Fruit fly (Drosophila melanogaster) whole organism, embryonic: ENCODE measurements around the gene Sc2.
A peak's percentile ranks its signal among the peaks of the same experiment; 100 is the strongest.

Experiments used
- CG10543 ChIP-seq: fragments of 200-800 bp; sonication (Bioruptor generic); optimal IDR thresholded peaks from 3 replicates; lab custom pipeline; 2017; ENCODE audit warnings: missing biosample characterization, mild to moderate bottlenecking, missing genetic modification characterization, moderate library complexity
- CG12071 ChIP-seq: fragments of 200-800 bp; sonication (Bioruptor generic); optimal IDR thresholded peaks from 3 replicates; lab custom pipeline; 2018; ENCODE audit warnings: missing biosample characterization, mild to moderate bottlenecking, missing genetic modification characterization
- CG12219 ChIP-seq: fragments of 200-800 bp; sonication (Bioruptor generic); optimal IDR thresholded peaks from 3 replicates; lab custom pipeline; 2018; ENCODE audit warnings: missing biosample characterization, mild to moderate bottlenecking, missing genetic modification characterization
- CG12299 ChIP-seq: fragments of 200-800 bp; sonication (Bioruptor generic); optimal IDR thresholded peaks from 2 replicates; lab custom pipeline; 2018; ENCODE audit warnings: missing biosample characterization, mild to moderate bottlenecking, missing genetic modification characterization
- CG14014 ChIP-seq: fragments of 200-800 bp; sonication (Bioruptor generic); IDR thresholded peaks from 2 replicates; pipeline ENCODE4 v1.3.6; 2022; ENCODE audit warnings: missing biosample characterization, missing genetic modification characterization
- CG15011 ChIP-seq: fragments of 200-800 bp; sonication (Bioruptor generic); optimal IDR thresholded peaks from 3 replicates; lab custom pipeline; 2018; ENCODE audit warnings: missing biosample characterization, mild to moderate bottlenecking, missing genetic modification characterization
- CG2129 ChIP-seq: fragments of 200-800 bp; sonication (Bioruptor generic); IDR thresholded peaks from 2 replicates; pipeline ENCODE4 v1.3.6; 2022; ENCODE audit warnings: missing biosample characterization, missing genetic modification characterization; ENCODE audit not compliant: partially characterized antibody
- CG3726 ChIP-seq: fragments of 200-800 bp; sonication (Bioruptor generic); IDR thresholded peaks from 3 replicates; pipeline ENCODE4, ENCODE4 v1.3.6; 2022; ENCODE audit warnings: missing biosample characterization, missing genetic modification characterization
- CG6254 ChIP-seq: fragments of 200-800 bp; sonication (Bioruptor generic); optimal IDR thresholded peaks from 3 replicates; lab custom pipeline; 2017; ENCODE audit warnings: mild to moderate bottlenecking, missing biosample characterization, missing genetic modification reagents, missing genetic modification characterization
- CG7745 ChIP-seq: fragments of 200-800 bp; sonication (Bioruptor generic); optimal IDR thresholded peaks from 2 replicates; lab custom pipeline; 2018; ENCODE audit warnings: missing biosample characterization, mild to moderate bottlenecking, missing genetic modification characterization, moderate library complexity
- CG8089 ChIP-seq: fragments of 200-800 bp; sonication (Bioruptor generic); optimal IDR thresholded peaks from 3 replicates; lab custom pipeline; 2016; ENCODE audit warnings: missing biosample characterization, missing genetic modification characterization
- D19B ChIP-seq: fragments of 200-800 bp; sonication (Bioruptor generic); optimal IDR thresholded peaks from 2 replicates; lab custom pipeline; 2017; ENCODE audit warnings: missing biosample characterization, mild to moderate bottlenecking, missing genetic modification characterization
- Dek ChIP-seq: fragments of 200-800 bp; sonication (Bioruptor generic); optimal IDR thresholded peaks from 3 replicates; lab custom pipeline; 2019; ENCODE audit warnings: missing biosample characterization, mild to moderate bottlenecking, missing genetic modification characterization, moderate library complexity
- Dip3 ChIP-seq: fragments of 200-800 bp; sonication (Bioruptor generic); optimal IDR thresholded peaks from 3 replicates; lab custom pipeline; 2016; ENCODE audit warnings: missing biosample characterization, missing genetic modification characterization
- Hr51 ChIP-seq, 2 experiments: fragments of 200-800 bp; sonication (Bioruptor generic); optimal IDR thresholded peaks; 2 replicates in 1 of 2; 3 replicates in 1 of 2; lab custom pipeline; 2016 to 2018; ENCODE audit warnings: missing biosample characterization in 2 of 2, missing genetic modification characterization in 2 of 2, mild to moderate bottlenecking in 1 of 2, moderate library complexity in 1 of 2
- Myb ChIP-seq: fragments of 200-800 bp; sonication (Bioruptor generic); optimal IDR thresholded peaks from 2 replicates; lab custom pipeline; 2016; ENCODE audit warnings: missing biosample characterization, missing genetic modification characterization
- NC2α ChIP-seq: fragments of 200-800 bp; sonication (Bioruptor generic); optimal IDR thresholded peaks from 2 replicates; lab custom pipeline; 2016; ENCODE audit warnings: missing biosample characterization, missing genetic modification characterization
- Oaz ChIP-seq: fragments of 200-800 bp; sonication (Bioruptor generic); IDR thresholded peaks from 2 replicates; pipeline ENCODE4 v1.3.6; 2022; ENCODE audit warnings: missing biosample characterization, missing genetic modification characterization
- Pdp1 ChIP-seq, 2 experiments: fragments of 200-800 bp; sonication (Bioruptor generic); optimal IDR thresholded peaks; 3 replicates each; lab custom pipeline; 2016; ENCODE audit warnings: missing biosample characterization in 2 of 2, missing genetic modification characterization in 2 of 2, mild to moderate bottlenecking in 1 of 2, moderate library complexity in 1 of 2
- Ravus ChIP-seq: fragments of 200-800 bp; sonication (Bioruptor generic); IDR thresholded peaks from 2 replicates; pipeline ENCODE4 v1.3.6; 2022; ENCODE audit warnings: missing biosample characterization, missing genetic modification characterization
- Taf1 ChIP-seq: fragments of 200-800 bp; sonication (Bioruptor generic); IDR thresholded peaks from 2 replicates; pipeline ENCODE4 v1.3.6; 2022; ENCODE audit warnings: missing biosample characterization, missing genetic modification characterization
- YL-1 ChIP-seq: fragments of 200-800 bp; sonication (Bioruptor generic); optimal IDR thresholded peaks from 3 replicates; lab custom pipeline; 2017; ENCODE audit warnings: missing biosample characterization, mild to moderate bottlenecking, missing genetic modification characterization
- abd-A ChIP-seq: fragments of 200-800 bp; sonication (Bioruptor generic); optimal IDR thresholded peaks from 3 replicates; lab custom pipeline; 2019; ENCODE audit warnings: missing biosample characterization, mild to moderate bottlenecking, missing genetic modification characterization, moderate library complexity
- amos ChIP-seq: fragments of 200-800 bp; sonication (Bioruptor generic); IDR thresholded peaks from 2 replicates; pipeline ENCODE4 v1.3.6; 2022; ENCODE audit warnings: missing biosample characterization, missing genetic modification characterization; ENCODE audit not compliant: partially characterized antibody
- bab2 ChIP-seq: fragments of 200-800 bp; sonication (Bioruptor generic); optimal IDR thresholded peaks from 2 replicates; lab custom pipeline; 2016; ENCODE audit warnings: missing biosample characterization, missing genetic modification characterization
- chif ChIP-seq, 2 experiments: fragments of 200-800 bp; sonication (Bioruptor generic); optimal IDR thresholded peaks; 3 replicates each; lab custom pipeline; 2016; ENCODE audit warnings: missing biosample characterization in 2 of 2, missing genetic modification characterization in 2 of 2
- dpn ChIP-seq, 2 experiments: fragments of 200-800 bp; sonication (Bioruptor generic); optimal IDR thresholded peaks; 3 replicates each; lab custom pipeline; 2016; ENCODE audit warnings: missing biosample characterization in 2 of 2, missing genetic modification characterization in 2 of 2
- ems ChIP-seq: fragments of 200-800 bp; sonication (Bioruptor generic); optimal IDR thresholded peaks from 3 replicates; lab custom pipeline; 2016; ENCODE audit warnings: missing biosample characterization, missing genetic modification characterization
- eve ChIP-seq, 2 experiments: fragments of >200 bp; optimal IDR thresholded peaks; 2 replicates each; lab custom pipeline; 2017; ENCODE audit warnings: missing biosample characterization in 2 of 2, missing genetic modification characterization in 2 of 2
- fd102C ChIP-seq: fragments of 200-800 bp; sonication (Bioruptor generic); optimal IDR thresholded peaks from 2 replicates; lab custom pipeline; 2018; ENCODE audit warnings: missing biosample characterization, mild to moderate bottlenecking, missing genetic modification characterization, moderate library complexity
- fd64A ChIP-seq: fragments of 200-800 bp; sonication (Bioruptor generic); optimal IDR thresholded peaks from 3 replicates; lab custom pipeline; 2018; ENCODE audit warnings: missing biosample characterization, mild to moderate bottlenecking, missing genetic modification characterization
- gce ChIP-seq: fragments of 200-800 bp; sonication (Bioruptor generic); IDR thresholded peaks from 3 replicates; pipeline ENCODE4 v1.3.6; 2022; ENCODE audit warnings: missing biosample characterization, missing genetic modification characterization
- kah ChIP-seq: fragments of 200-800 bp; sonication (Bioruptor generic); optimal IDR thresholded peaks from 2 replicates; lab custom pipeline; 2018; ENCODE audit warnings: missing biosample characterization, mild to moderate bottlenecking, missing genetic modification characterization
- lov ChIP-seq, 2 experiments: fragments of 200-800 bp in 1 of 2; fragments of >200 bp in 1 of 2; sonication (Bioruptor generic) in 1 of 2; IDR thresholded peaks in 1 of 2; optimal IDR thresholded peaks in 1 of 2; 2 replicates in 1 of 2; 3 replicates in 1 of 2; pipeline versions ENCODE4 v1.3.6 to Lab custom; 2017 to 2022; ENCODE audit warnings: missing biosample characterization in 1 of 2, missing genetic modification characterization in 1 of 2
- nom ChIP-seq: fragments of 200-800 bp; sonication (Bioruptor generic); optimal IDR thresholded peaks from 2 replicates; lab custom pipeline; 2017; ENCODE audit warnings: missing biosample characterization, missing genetic modification characterization, mild to moderate bottlenecking, moderate library complexity, missing genetic modification reagents
- odd ChIP-seq: fragments of 200-800 bp; sonication (Bioruptor generic); optimal IDR thresholded peaks from 2 replicates; lab custom pipeline; 2017; ENCODE audit warnings: missing biosample characterization, mild to moderate bottlenecking, missing genetic modification characterization
- pita ChIP-seq: fragments of 200-800 bp; sonication (Bioruptor generic); optimal IDR thresholded peaks from 2 replicates; lab custom pipeline; 2017; ENCODE audit warnings: missing biosample characterization, mild to moderate bottlenecking, missing genetic modification characterization
- psq ChIP-seq: fragments of 200-800 bp; sonication (Bioruptor generic); optimal IDR thresholded peaks from 2 replicates; lab custom pipeline; 2017; ENCODE audit warnings: missing biosample characterization, missing genetic modification characterization
- salm ChIP-seq: fragments of 200-800 bp; sonication (Bioruptor generic); optimal IDR thresholded peaks from 2 replicates; lab custom pipeline; 2018; ENCODE audit warnings: missing biosample characterization, mild to moderate bottlenecking, missing genetic modification characterization
- slp2 ChIP-seq: fragments of 200-800 bp; sonication (Bioruptor generic); optimal IDR thresholded peaks from 2 replicates; lab custom pipeline; 2016; ENCODE audit warnings: missing biosample characterization, missing genetic modification characterization
- sqz ChIP-seq: fragments of 200-800 bp; sonication (Bioruptor generic); optimal IDR thresholded peaks from 3 replicates; lab custom pipeline; 2018; ENCODE audit warnings: missing biosample characterization, mild to moderate bottlenecking, missing genetic modification characterization
- stc ChIP-seq: fragments of 200-800 bp; sonication (Bioruptor generic); IDR thresholded peaks from 2 replicates; pipeline ENCODE4 v1.3.6; 2022; ENCODE audit warnings: missing biosample characterization, missing genetic modification characterization
- tll ChIP-seq, 2 experiments: fragments of 200-800 bp in 1 of 2; fragments of >200 bp in 1 of 2; sonication (Bioruptor generic) in 1 of 2; optimal IDR thresholded peaks; 2 replicates each; lab custom pipeline; 2017 to 2019; ENCODE audit warnings: missing biosample characterization in 2 of 2, missing genetic modification characterization in 2 of 2, mild to moderate bottlenecking in 1 of 2, moderate library complexity in 1 of 2
- trem ChIP-seq: fragments of 200-800 bp; optimal IDR thresholded peaks from 3 replicates; lab custom pipeline; 2019; ENCODE audit warnings: missing biosample characterization, mild to moderate bottlenecking, missing genetic modification characterization, moderate library complexity
- trh ChIP-seq: fragments of 200-800 bp; sonication (Bioruptor generic); optimal IDR thresholded peaks from 2 replicates; lab custom pipeline; 2016; ENCODE audit warnings: missing biosample characterization, missing genetic modification characterization
- twi ChIP-seq: fragments of 200-800 bp; optimal IDR thresholded peaks from 2 replicates; lab custom pipeline; 2019; ENCODE audit warnings: missing biosample characterization, mild to moderate bottlenecking, missing genetic modification characterization, moderate library complexity
- tx ChIP-seq: fragments of 200-800 bp; sonication (Bioruptor generic); optimal IDR thresholded peaks from 2 replicates; lab custom pipeline; 2016; ENCODE audit warnings: missing biosample characterization, missing genetic modification characterization
- unc-4 ChIP-seq: fragments of 200-800 bp; sonication (Bioruptor generic); IDR thresholded peaks from 2 replicates; pipeline ENCODE4 v1.3.6; 2022; ENCODE audit warnings: missing biosample characterization, missing genetic modification characterization; ENCODE audit not compliant: partially characterized antibody
- yki ChIP-seq: fragments of >200 bp; optimal IDR thresholded peaks from 3 replicates; lab custom pipeline; 2018

The Sc2 gene

dm6 chr3L:3901865-3902490 is 1.3 kb upstream of the Sc2 start (continued):
- TF ChIP-seq tll (GFP tag; optimal IDR thresholded peaks at IDR 0.05; lab: Kevin White, UChicago): no peak
- no peak for TF ChIP-seq CG12299 (tag; lab: Kevin White, UChicago)
- no peak for TF ChIP-seq gce
- TF ChIP-seq dpn (GFP tag; optimal IDR thresholded peaks at IDR 0.05; lab: Kevin White, UChicago): no peak
- TF ChIP-seq trem: no peak
- TF ChIP-seq Ravus: no peak
- no peak for TF ChIP-seq CG6254 (GFP tag; lab: Kevin White, UChicago)
- peak; percentile 97 for TF ChIP-seq YL-1 (GFP tag; lab: Kevin White, UChicago)
- TF ChIP-seq Dip3 (GFP tag; lab: Kevin White, UChicago): no peak
- TF ChIP-seq chif (GFP tag; optimal IDR thresholded peaks at IDR 0.05; lab: Kevin White, UChicago): no peak
- peak in 1 of 2 experiments; percentile 41 for TF ChIP-seq Pdp1 (GFP tag; optimal IDR thresholded peaks at IDR 0.05; lab: Kevin White, UChicago)
- no peak for TF ChIP-seq abd-A (tag; lab: Kevin White, UChicago)
- no peak for TF ChIP-seq CG12071 (GFP tag; lab: Kevin White, UChicago)
- no peak for TF ChIP-seq CG10543 (GFP tag; lab: Kevin White, UChicago)
- TF ChIP-seq bab2 (GFP tag; lab: Kevin White, UChicago): no peak
- no peak for TF ChIP-seq unc-4
- TF ChIP-seq psq (GFP tag; lab: Kevin White, UChicago): peak; percentile 76
- TF ChIP-seq kah: no peak
- TF ChIP-seq CG2129 (GFP tag; lab: Robert Waterston, UW): no peak
- TF ChIP-seq Hr51 (GFP tag; optimal IDR thresholded peaks at IDR 0.05; lab: Kevin White, UChicago): no peak
- no peak for TF ChIP-seq fd64A (GFP tag; lab: Kevin White, UChicago)
- TF ChIP-seq eve (GFP tag; optimal IDR thresholded peaks at IDR 0.05; lab: Kevin White, UChicago): peak in 1 of 2 experiments; percentile 76
- TF ChIP-seq nom (GFP tag; lab: Kevin White, UChicago): peak; percentile 90
- no peak for TF ChIP-seq NC2α (GFP tag; lab: Kevin White, UChicago)
- TF ChIP-seq ems: peak; percentile 3
- TF ChIP-seq stc (GFP tag; lab: Robert Waterston, UW): no peak
- TF ChIP-seq lov (optimal IDR thresholded peaks at IDR 0.05; lab: Kevin White, UChicago): no peak
- TF ChIP-seq lov (GFP tag; IDR thresholded peaks at IDR 0.05; lab: Robert Waterston, UW): no peak
- no peak for TF ChIP-seq odd (GFP tag; lab: Kevin White, UChicago)
- no peak for TF ChIP-seq CG7745 (tag; lab: Kevin White, UChicago)
- TF ChIP-seq salm (tag; lab: Kevin White, UChicago): no peak
- TF ChIP-seq twi (tag; lab: Kevin White, UChicago): no peak
- TF ChIP-seq slp2 (GFP tag; lab: Kevin White, UChicago): no peak

DNA sequence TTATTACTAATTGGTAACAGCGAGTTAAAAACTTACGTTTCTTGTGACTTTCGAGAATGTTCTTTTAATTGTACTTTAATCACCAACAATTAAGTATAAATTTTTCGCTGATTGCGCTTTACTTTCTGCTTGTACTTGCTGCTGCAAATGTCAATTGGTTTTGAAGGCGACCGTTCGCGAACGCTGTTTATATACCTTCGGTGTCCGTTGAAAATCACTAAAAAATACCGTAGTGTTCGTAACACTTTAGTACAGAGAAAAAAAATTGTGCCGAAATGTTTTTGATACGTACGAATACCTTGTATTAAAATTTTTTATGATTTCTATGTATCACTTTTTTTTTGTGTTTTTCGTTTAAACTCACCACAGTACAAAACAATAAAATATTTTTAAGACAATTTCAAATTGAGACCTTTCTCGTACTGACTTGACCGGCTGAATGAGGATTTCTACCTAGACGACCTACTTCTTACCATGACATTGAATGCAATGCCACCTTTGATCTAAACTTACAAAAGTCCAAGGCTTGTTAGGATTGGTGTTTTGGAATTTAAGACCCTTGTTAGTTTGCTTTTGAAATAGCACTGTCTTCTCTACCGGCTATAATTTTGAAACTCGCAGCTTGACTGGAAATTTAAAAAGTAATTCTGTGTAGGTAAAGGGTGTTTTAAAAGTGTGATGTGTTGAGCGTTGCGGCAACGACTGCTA is 647 bp upstream of the Sc2 start, which contains the start of gene Ubi-p63E:
Gene Ubi-p63E, minus strand, starts transcription at position 694 of the 708 bp plus-strand sequence.
- TF ChIP-seq CG12219 (GFP tag; lab: Kevin White, UChicago): peak; percentile 48
- no peak for TF ChIP-seq yki (lab: Kevin White, UChicago)
- TF ChIP-seq CG15011 (GFP tag; lab: Kevin White, UChicago): peak; percentile 27
- no peak for TF ChIP-seq fd102C (GFP tag; lab: Kevin White, UChicago)
- TF ChIP-seq Myb: peak; percentile 13
- TF ChIP-seq sqz (GFP tag; lab: Kevin White, UChicago): peak; percentile 74
- TF ChIP-seq pita (GFP tag; lab: Kevin White, UChicago): no peak
- TF ChIP-seq D19B: no peak
- no peak for TF ChIP-seq trh (GFP tag; lab: Kevin White, UChicago)
- TF ChIP-seq Oaz (GFP tag; lab: Robert Waterston, UW): no peak
- no peak for TF ChIP-seq CG3726 (GFP tag; lab: Robert Waterston, UW)
- no peak for TF ChIP-seq Taf1 (GFP tag; lab: Robert Waterston, UW)
- TF ChIP-seq amos (GFP tag; lab: Robert Waterston, UW): no peak
- peak; percentile 35 for TF ChIP-seq CG8089 (GFP tag; lab: Kevin White, UChicago)
- TF ChIP-seq tx (GFP tag; lab: Kevin White, UChicago): peak; percentile 67
- TF ChIP-seq Dek: peak; percentile 49
- TF ChIP-seq CG14014 (GFP tag; lab: Robert Waterston, UW): no peak
